Worm (Caenorhabditis elegans): ENCODE data around the gene dct-6.
A peak's percentile ranks its signal among the peaks of the same experiment; 100 is the strongest.

The dct-6 gene

DNA sequence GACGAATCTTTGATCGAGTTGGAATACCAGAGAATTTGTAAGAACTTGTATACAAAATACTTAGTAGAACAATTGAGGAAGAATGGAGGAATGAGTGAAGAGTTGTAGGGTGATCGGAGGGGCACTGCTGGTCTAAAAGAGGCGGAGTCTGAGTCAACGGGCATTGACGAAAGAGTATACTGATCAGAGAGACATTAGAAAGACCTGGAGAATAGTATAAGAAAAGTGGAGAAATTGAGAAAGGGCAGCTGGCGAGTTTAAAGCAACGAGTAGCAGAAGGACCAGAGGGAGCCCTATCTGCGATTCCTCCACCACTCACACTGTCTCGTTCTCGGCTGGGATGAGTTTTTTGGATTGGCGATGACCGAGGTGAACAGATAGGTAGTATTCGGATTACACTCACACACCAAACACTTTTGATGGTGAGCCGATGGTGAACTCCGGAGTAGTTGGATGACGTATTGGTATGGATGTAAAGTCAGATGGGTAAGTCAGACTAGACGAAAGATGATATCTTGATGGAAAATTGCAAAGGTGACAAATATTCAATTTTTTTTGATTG lies 34.7 kb upstream of the dct-6 start, which contains the start of gene EGAP1.5:
Gene EGAP1.5, plus strand, starts transcription at position 289 of the 562 bp plus-strand sequence.
- TF ChIP-seq fos-1 (tag; optimal IDR thresholded peaks at IDR 0.05) = no peak
- no peak for TF ChIP-seq nhr-23 (tag; optimal IDR thresholded peaks at IDR 0.05)
- no peak for TF ChIP-seq nhr-25 (tag; optimal IDR thresholded peaks at IDR 0.05)
- TF ChIP-seq sma-3 (GFP tag; optimal IDR thresholded peaks at IDR 0.05) = no peak
- no peak for TF ChIP-seq gmeb-1 (tag; optimal IDR thresholded peaks at IDR 0.05)
- TF ChIP-seq blmp-1 (tag; optimal IDR thresholded peaks at IDR 0.05; ENCODE audit: insufficient read depth) = no peak
- TF ChIP-seq alr-1 (tag; optimal IDR thresholded peaks at IDR 0.05) = no peak
- no peak for TF ChIP-seq lin-39 (tag; optimal IDR thresholded peaks at IDR 0.05)
- peak; percentile 31 for TF ChIP-seq nhr-129 (tag; optimal IDR thresholded peaks at IDR 0.05)
- no peak for TF ChIP-seq ztf-4 (tag; optimal IDR thresholded peaks at IDR 0.05)
- TF ChIP-seq mbf-1 (tag; optimal IDR thresholded peaks at IDR 0.05) = no peak
- TF ChIP-seq Y55F3AM.14 (GFP tag; optimal IDR thresholded peaks at IDR 0.05) = no peak
- TF ChIP-seq sma-9 (GFP tag; optimal IDR thresholded peaks at IDR 0.05) = no peak
- TF ChIP-seq sma-9 (tag; optimal IDR thresholded peaks at IDR 0.05) = no peak
- peak; percentile 32 for TF ChIP-seq F13H6.1 (tag; optimal IDR thresholded peaks at IDR 0.05)

DNA sequence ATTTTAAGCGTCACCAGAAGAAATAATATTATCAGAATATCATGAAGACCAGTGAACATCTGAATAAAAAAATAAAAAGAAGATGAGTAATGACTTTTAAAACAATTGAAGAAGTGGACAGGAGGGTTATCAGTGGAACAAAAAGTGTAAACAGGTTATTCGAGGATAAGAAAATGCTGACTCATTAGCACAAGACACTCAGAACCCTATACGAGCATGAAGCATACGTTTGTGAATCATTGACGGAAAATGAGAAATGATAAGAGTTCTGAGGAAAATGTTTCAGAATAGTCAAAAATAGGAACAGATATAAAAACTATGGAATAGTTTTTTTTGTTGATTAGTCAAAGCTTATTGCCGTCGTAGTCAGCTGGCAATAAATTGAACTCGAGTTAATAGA lies 33.4 kb upstream of the dct-6 start, which contains the start of gene zmp-1:
Gene zmp-1, minus strand, starts transcription at position 101 of the 400 bp plus-strand sequence.
- no peak for TF ChIP-seq nhr-21 (tag; optimal IDR thresholded peaks at IDR 0.05)
- TF ChIP-seq nhr-12 (tag; optimal IDR thresholded peaks at IDR 0.05) = no peak
- TF ChIP-seq snpc-4 (tag; optimal IDR thresholded peaks at IDR 0.05) = no peak
- no peak for TF ChIP-seq nhr-77 (tag; optimal IDR thresholded peaks at IDR 0.05)
- TF ChIP-seq C34F6.9 (tag; optimal IDR thresholded peaks at IDR 0.05) = no peak
- no peak for TF ChIP-seq R02D3.7 (tag; optimal IDR thresholded peaks at IDR 0.05)
- no peak for TF ChIP-seq ztf-1 (GFP tag; conservative IDR thresholded peaks at IDR 0.05)
- no peak for TF ChIP-seq ceh-16 (tag; optimal IDR thresholded peaks at IDR 0.05)
- no peak for TF ChIP-seq aly-2 (tag; optimal IDR thresholded peaks at IDR 0.05)
- no peak for TF ChIP-seq nhr-6 (tag; optimal IDR thresholded peaks at IDR 0.05)
- no peak for TF ChIP-seq egl-27 (tag; optimal IDR thresholded peaks at IDR 0.05)
- no peak for TF ChIP-seq unc-62 (GFP tag; optimal IDR thresholded peaks at IDR 0.05)
- TF ChIP-seq elt-1 (tag; optimal IDR thresholded peaks at IDR 0.05) = no peak
- no peak for TF ChIP-seq blmp-1 (tag; optimal IDR thresholded peaks at IDR 0.05; ENCODE audit: insufficient read depth)
- TF ChIP-seq peb-1 (tag; optimal IDR thresholded peaks at IDR 0.05) = no peak
- no peak for TF ChIP-seq unc-55 (GFP tag; optimal IDR thresholded peaks at IDR 0.05)

DNA sequence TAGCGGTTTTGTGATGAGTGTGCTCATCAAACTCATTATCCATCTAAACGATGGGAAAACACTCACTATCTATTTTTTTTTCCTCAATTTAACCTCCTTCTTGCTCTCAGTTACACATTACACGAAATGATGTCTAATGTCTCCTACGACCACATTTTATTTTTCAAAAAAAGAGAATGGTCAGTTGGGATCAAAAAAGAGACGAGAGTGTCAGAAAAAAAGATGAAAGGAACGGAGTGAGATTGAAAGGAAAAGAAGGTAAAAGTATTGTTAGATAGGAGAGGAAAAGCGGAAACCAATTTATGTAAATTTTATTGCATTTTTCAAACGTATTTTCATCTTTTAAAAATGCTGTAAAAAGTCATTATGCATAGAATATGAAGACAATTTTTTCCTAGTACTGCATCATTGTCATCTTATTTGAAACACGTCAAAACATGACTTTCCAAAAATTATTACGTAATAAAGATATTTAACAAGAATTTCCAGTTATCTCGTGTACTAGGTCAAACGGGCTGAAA lies 32.0 kb upstream of the dct-6 start:
- TF ChIP-seq lsy-2 (tag; optimal IDR thresholded peaks at IDR 0.05) = peak in 1 of 2 experiments; percentile 9
- no peak for TF ChIP-seq peb-1 (tag; optimal IDR thresholded peaks at IDR 0.05)
- TF ChIP-seq C34F6.9 (tag; optimal IDR thresholded peaks at IDR 0.05) = peak; percentile 40
- TF ChIP-seq unc-62 (GFP tag; optimal IDR thresholded peaks at IDR 0.05) = no peak
- no peak for TF ChIP-seq nhr-21 (tag; optimal IDR thresholded peaks at IDR 0.05)
- TF ChIP-seq mdl-1 (tag; optimal IDR thresholded peaks at IDR 0.05) = no peak
- TF ChIP-seq ceh-82 (tag; optimal IDR thresholded peaks at IDR 0.05) = no peak
- TF ChIP-seq sem-4 (tag; optimal IDR thresholded peaks at IDR 0.05) = no peak
- peak; percentile 24 for TF ChIP-seq F13H6.1 (tag; optimal IDR thresholded peaks at IDR 0.05)
- no peak for TF ChIP-seq nhr-12 (tag; optimal IDR thresholded peaks at IDR 0.05)

DNA sequence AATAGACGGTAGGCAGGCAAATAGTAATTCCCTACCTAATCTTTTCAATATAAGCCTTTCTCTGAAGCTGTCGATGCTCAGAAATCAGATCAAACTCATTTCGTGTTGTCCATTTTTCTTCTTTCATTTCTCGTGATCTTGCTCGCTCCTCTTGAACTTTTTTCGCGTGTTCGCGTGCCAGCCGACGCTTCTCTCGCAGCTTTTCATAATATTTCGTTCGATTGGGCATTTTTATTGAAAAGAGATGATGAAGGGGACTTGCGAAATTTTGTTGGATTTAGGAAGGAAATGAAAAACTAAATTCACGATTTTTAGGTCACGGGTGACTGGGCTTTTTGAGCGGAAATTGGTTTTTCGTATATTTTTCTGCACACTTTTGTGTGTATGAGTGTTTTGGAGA lies 29.2 kb upstream of the dct-6 start, which contains the start of gene EGAP1.1:
Gene EGAP1.1, minus strand, starts transcription at position 229 of the 400 bp plus-strand sequence.
- TF ChIP-seq fos-1 (tag; optimal IDR thresholded peaks at IDR 0.05) (no peak), dmd-4 (tag; optimal IDR thresholded peaks at IDR 0.05) (no peak), sem-4 (tag; optimal IDR thresholded peaks at IDR 0.05) (no peak), nhr-25 (tag; optimal IDR thresholded peaks at IDR 0.05) (no peak), C34F6.9 (tag; optimal IDR thresholded peaks at IDR 0.05) (peak; percentile 2), ceh-82 (tag; optimal IDR thresholded peaks at IDR 0.05) (no peak), nhr-11 (tag; optimal IDR thresholded peaks at IDR 0.05) (no peak), ztf-4 (tag; optimal IDR thresholded peaks at IDR 0.05) (no peak)

All from whole organism, L2 larva.